Fruit fly (Drosophila melanogaster): ENCODE results near the gene retinin.

The retinin gene

DNA sequence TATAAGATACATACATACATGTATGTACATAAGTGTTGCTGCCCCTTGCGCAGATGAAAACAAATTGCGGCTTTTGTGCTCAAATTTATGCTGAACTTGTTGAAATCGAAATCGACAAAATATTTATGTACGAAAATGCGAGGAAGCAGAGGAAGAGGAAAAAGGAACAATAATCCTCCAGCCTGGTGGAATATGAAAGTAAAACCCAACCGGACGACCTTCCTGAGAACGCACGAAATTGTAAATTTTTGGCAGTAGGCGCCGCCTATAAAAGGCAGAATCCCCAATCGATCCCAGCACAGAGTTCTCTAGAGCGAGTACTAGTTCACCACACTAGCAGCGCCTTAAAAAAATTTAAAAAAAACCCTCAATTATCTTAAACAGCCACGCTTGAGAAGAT is 32.9 kb downstream of the retinin start, which contains the start of gene Cpr72Eb:
Gene Cpr72Eb (plus strand): TSS at position 301 of the 400 bp plus-strand sequence.
- TF ChIP-seq psq (GFP tag; optimal IDR thresholded peaks at IDR 0.05) (no peak), usp (GFP tag; optimal IDR thresholded peaks at IDR 0.05) (no peak), Vsx2 (GFP tag; optimal IDR thresholded peaks at IDR 0.05; ENCODE audit: partially characterized antibody) (no peak), Mio (GFP tag; optimal IDR thresholded peaks at IDR 0.05) (no peak), foxo (GFP tag; optimal IDR thresholded peaks at IDR 0.05) (no peak), lola (GFP tag; optimal IDR thresholded peaks at IDR 0.05) (no peak), Rel (GFP tag; optimal IDR thresholded peaks at IDR 0.05) (no peak), Rel (tag; optimal IDR thresholded peaks at IDR 0.05) (no peak), pan (optimal IDR thresholded peaks at IDR 0.05) (no peak), GATAd (GFP tag; optimal IDR thresholded peaks at IDR 0.05) (no peak), Dif (GFP tag; optimal IDR thresholded peaks at IDR 0.05; ENCODE audit: partially characterized antibody) (no peak), CG9705 (GFP tag; optimal IDR thresholded peaks at IDR 0.05) (no peak), dmrt93B (GFP tag; optimal IDR thresholded peaks at IDR 0.05) (no peak)

DNA sequence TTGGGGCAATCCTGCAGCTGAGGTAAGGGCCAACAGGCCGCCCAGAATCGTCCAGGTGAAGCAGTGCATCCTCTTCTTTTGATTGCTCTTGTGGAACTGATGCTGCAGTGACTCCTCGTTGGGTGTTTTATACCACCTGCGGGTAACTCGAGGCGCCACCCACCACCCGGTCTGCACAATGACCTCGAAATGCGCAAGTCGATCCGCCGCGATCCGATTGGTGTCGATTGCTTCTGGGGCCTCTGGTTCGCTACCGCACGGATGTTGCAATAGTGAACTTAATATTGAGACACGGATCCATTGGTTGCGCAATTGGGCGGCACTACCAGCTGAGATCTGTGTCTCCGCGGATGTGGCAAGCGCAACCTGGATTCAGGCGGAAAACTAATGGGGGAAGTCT is 35.5 kb downstream of the retinin start, which contains the start of gene Cpr72Ec:
Gene Cpr72Ec (minus strand): TSS at position 101 of the 400 bp plus-strand sequence.
- TF ChIP-seq woc (GFP tag; optimal IDR thresholded peaks at IDR 0.05) (no peak), tai (GFP tag; optimal IDR thresholded peaks at IDR 0.05) (no peak), psq (GFP tag; optimal IDR thresholded peaks at IDR 0.05) (no peak), foxo (GFP tag; optimal IDR thresholded peaks at IDR 0.05) (no peak), Hnf4 (GFP tag; optimal IDR thresholded peaks at IDR 0.05) (no peak), GATAd (GFP tag; optimal IDR thresholded peaks at IDR 0.05) (no peak), lola (GFP tag; optimal IDR thresholded peaks at IDR 0.05) (no peak), N (GFP tag; optimal IDR thresholded peaks at IDR 0.05) (no peak), Rel (GFP tag; optimal IDR thresholded peaks at IDR 0.05) (no peak), Rel (tag; optimal IDR thresholded peaks at IDR 0.05) (no peak), Hr78 (GFP tag; optimal IDR thresholded peaks at IDR 0.05) (no peak), Vsx2 (GFP tag; optimal IDR thresholded peaks at IDR 0.05; ENCODE audit: partially characterized antibody) (no peak), OdsH (GFP tag; optimal IDR thresholded peaks at IDR 0.05) (no peak)

DNA sequence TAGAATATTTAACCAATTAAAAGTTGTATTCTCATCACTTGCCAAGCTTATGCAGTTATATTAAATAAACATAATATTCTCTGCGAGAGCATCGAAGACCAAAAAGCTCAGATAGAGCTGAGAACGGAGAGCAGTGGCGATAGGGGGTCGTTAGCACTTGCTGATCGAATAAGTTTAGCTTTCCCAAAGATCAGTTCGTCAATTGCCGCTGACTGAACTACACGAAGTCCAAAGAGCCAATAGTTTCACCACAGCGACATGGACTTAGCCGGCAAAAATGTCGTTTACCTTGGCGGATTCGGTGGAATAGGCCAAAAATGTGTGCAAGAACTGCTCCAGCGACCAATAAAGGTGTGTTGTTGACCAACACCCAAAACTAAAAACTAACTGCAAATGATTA is 36.5 kb downstream of the retinin start, which contains the start of gene CG4842:
Gene CG4842 (plus strand): TSS at position 191 of the 400 bp plus-strand sequence.
- no peak for TF ChIP-seq psq (GFP tag; optimal IDR thresholded peaks at IDR 0.05)
- TF ChIP-seq Jra (GFP tag; optimal IDR thresholded peaks at IDR 0.05) = no peak
- no peak for TF ChIP-seq Dfd (GFP tag; optimal IDR thresholded peaks at IDR 0.05)
- no peak for TF ChIP-seq Mio (GFP tag; optimal IDR thresholded peaks at IDR 0.05)

DNA sequence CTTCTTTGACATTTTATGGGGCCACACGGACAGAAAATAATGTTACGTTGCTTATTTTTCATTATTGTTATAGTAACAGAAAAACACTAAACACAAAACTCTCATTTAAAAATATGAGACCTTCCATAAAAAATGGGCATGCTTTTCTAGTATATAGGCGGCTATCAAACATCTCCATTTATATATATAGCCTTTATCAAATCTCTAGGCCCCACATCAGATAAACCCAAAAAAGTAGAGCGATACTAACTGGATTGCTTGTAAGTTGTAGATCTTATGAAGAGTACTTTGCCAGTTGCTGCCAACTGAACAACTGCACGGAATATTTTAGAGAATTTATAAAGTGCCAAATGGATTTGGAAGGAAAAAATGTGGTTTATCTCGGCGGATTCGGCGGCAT is 37.8 kb downstream of the retinin start, which contains the start of gene CG18814:
Gene CG18814 (plus strand): TSS at position 301 of the 400 bp plus-strand sequence.
- TF ChIP-seq sv (GFP tag; optimal IDR thresholded peaks at IDR 0.05) (no peak), tai (GFP tag; optimal IDR thresholded peaks at IDR 0.05) (no peak), brk (GFP tag; optimal IDR thresholded peaks at IDR 0.05) (no peak), N (GFP tag; optimal IDR thresholded peaks at IDR 0.05) (no peak), ey (GFP tag; optimal IDR thresholded peaks at IDR 0.05) (no peak), CG32264 (GFP tag; optimal IDR thresholded peaks at IDR 0.05) (no peak), h (GFP tag; optimal IDR thresholded peaks at IDR 0.05) (no peak), br (GFP tag; optimal IDR thresholded peaks at IDR 0.05) (no peak), jim (GFP tag; optimal IDR thresholded peaks at IDR 0.05) (no peak), Sp1 (GFP tag; optimal IDR thresholded peaks at IDR 0.05) (no peak), Abd-B (GFP tag; optimal IDR thresholded peaks at IDR 0.05) (no peak), Hnf4 (GFP tag; optimal IDR thresholded peaks at IDR 0.05) (no peak), dmrt93B (GFP tag; optimal IDR thresholded peaks at IDR 0.05) (no peak)

DNA sequence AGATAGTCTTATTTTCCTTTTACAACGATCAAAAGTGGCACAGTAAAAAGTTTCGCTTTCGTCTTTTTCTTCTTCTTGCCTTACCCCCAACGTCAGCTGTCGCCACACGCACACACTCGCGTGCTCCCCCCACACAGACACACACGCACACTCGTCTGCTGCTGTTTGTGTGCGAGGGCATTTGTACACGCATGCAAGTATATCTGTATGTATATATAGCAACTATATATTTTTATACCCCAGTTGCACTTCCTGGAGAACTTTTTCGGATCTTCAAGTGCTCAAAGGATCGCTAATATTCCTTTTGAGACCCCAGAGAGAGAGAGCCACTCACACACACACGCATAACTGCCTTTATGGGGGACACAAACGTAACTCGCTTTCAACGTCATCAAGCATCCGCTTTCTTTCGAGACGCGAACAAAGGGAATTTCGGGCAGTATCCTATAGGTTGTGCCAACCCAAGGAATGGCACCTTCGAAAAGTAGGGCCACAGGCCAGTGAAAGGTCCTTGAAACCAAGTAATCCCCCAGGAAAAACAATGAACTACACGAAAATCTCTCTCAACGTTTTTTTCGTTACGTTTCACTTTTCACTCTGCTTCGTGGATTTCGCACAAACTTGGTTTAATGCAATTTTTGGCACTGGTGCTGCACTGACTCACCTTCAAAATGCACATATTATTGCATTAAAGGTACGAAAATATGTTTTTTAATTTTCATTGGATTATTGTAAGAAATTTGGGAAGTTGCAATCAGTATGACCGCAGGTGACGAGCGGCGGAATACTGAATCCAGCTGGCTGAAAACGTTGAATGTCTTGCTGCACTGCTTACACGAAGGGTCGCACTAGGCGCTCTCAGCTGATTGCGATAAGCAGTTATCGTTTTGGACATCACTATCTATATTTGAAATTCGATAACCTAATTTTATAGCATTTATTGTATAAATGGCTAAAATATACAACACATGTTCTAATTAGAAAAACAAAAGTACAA is 46.3 kb downstream of the retinin start, which contains the start of gene roq:
Gene roq (minus strand): TSS at position 799 of the 997 bp plus-strand sequence.
- TF ChIP-seq Rel (GFP tag; optimal IDR thresholded peaks at IDR 0.05) (peak; percentile 18), Rel (tag; optimal IDR thresholded peaks at IDR 0.05) (peak; percentile 6), CrebA (GFP tag; optimal IDR thresholded peaks at IDR 0.05; ENCODE audit: borderline replicate concordance) (peak; percentile 88), h (GFP tag; optimal IDR thresholded peaks at IDR 0.05) (peak; percentile 35), N (GFP tag; optimal IDR thresholded peaks at IDR 0.05) (peak; percentile 86), OdsH (GFP tag; optimal IDR thresholded peaks at IDR 0.05) (peak; percentile 19), woc (GFP tag; optimal IDR thresholded peaks at IDR 0.05) (no peak), brk (GFP tag; optimal IDR thresholded peaks at IDR 0.05) (no peak), sv (GFP tag; optimal IDR thresholded peaks at IDR 0.05) (no peak), Mio (GFP tag; optimal IDR thresholded peaks at IDR 0.05) (no peak), lola (GFP tag; optimal IDR thresholded peaks at IDR 0.05) (no peak)
